Fruit fly (Drosophila melanogaster) whole organism, embryonic: Measurements from ENCODE around the gene CG15725.
A peak's percentile ranks its signal among the peaks of the same experiment; 100 is the strongest.

Experiments used
- CG12071 ChIP-seq: fragments of 200-800 bp; sonication (Bioruptor generic); optimal IDR thresholded peaks from 3 replicates; lab custom pipeline; 2018; ENCODE audit warnings: missing biosample characterization, mild to moderate bottlenecking, missing genetic modification characterization
- CG14050 ChIP-seq: fragments of 200-800 bp; sonication (Bioruptor generic); IDR thresholded peaks from 3 replicates; pipeline ENCODE4 v1.3.6; 2022; ENCODE audit warnings: missing biosample characterization, missing genetic modification characterization
- CG14860 ChIP-seq: fragments of 200-800 bp; sonication (Bioruptor generic); IDR thresholded peaks from 3 replicates; pipeline ENCODE4 v1.3.6; 2022; ENCODE audit warnings: missing biosample characterization, missing genetic modification characterization; ENCODE audit not compliant: partially characterized antibody
- CG17568 ChIP-seq: fragments of 200-800 bp; sonication (Bioruptor generic); optimal IDR thresholded peaks from 2 replicates; lab custom pipeline; 2018; ENCODE audit warnings: missing biosample characterization, mild to moderate bottlenecking, missing genetic modification characterization, moderate library complexity
- CG18619 ChIP-seq: fragments of 200-800 bp; sonication (Bioruptor generic); optimal IDR thresholded peaks from 3 replicates; lab custom pipeline; 2017; ENCODE audit warnings: missing biosample characterization, mild to moderate bottlenecking, missing genetic modification characterization
- CG31365 ChIP-seq: fragments of 200-800 bp; sonication (Bioruptor generic); optimal IDR thresholded peaks from 2 replicates; lab custom pipeline; 2018; ENCODE audit warnings: missing biosample characterization, mild to moderate bottlenecking, missing genetic modification characterization
- CG33213 ChIP-seq: fragments of 200-800 bp; sonication (Bioruptor generic); optimal IDR thresholded peaks from 3 replicates; lab custom pipeline; 2016; ENCODE audit warnings: missing biosample characterization, missing genetic modification characterization
- CG6765 ChIP-seq: fragments of 200-800 bp; sonication (Bioruptor generic); optimal IDR thresholded peaks from 3 replicates; lab custom pipeline; 2017; ENCODE audit warnings: missing biosample characterization, mild to moderate bottlenecking, missing genetic modification characterization
- D19A ChIP-seq: fragments of 200-800 bp; optimal IDR thresholded peaks from 3 replicates; lab custom pipeline; 2019; ENCODE audit warnings: missing biosample characterization, mild to moderate bottlenecking, missing genetic modification characterization, moderate library complexity
- Dfd ChIP-seq, 2 experiments: fragments of >200 bp; optimal IDR thresholded peaks; 2 replicates each; lab custom pipeline; 2017; ENCODE audit warnings: missing biosample characterization in 2 of 2, missing genetic modification characterization in 2 of 2
- E2f2 ChIP-seq: fragments of 200-800 bp; sonication (Bioruptor generic); IDR thresholded peaks from 2 replicates; pipeline ENCODE4 v1.3.6; 2022; ENCODE audit warnings: missing biosample characterization, missing genetic modification characterization
- Lpt ChIP-seq: fragments of >200 bp; optimal IDR thresholded peaks from 2 replicates; lab custom pipeline; 2018; ENCODE audit warnings: missing biosample characterization, missing genetic modification characterization
- Meics ChIP-seq: fragments of 200-800 bp; sonication (Bioruptor generic); optimal IDR thresholded peaks from 2 replicates; lab custom pipeline; 2017; ENCODE audit warnings: missing biosample characterization, mild to moderate bottlenecking, missing genetic modification characterization
- Mes4 ChIP-seq: fragments of 200-800 bp; sonication (Bioruptor generic); optimal IDR thresholded peaks from 2 replicates; lab custom pipeline; 2016; ENCODE audit warnings: missing biosample characterization, missing genetic modification characterization
- Oaz ChIP-seq: fragments of 200-800 bp; sonication (Bioruptor generic); IDR thresholded peaks from 2 replicates; pipeline ENCODE4 v1.3.6; 2022; ENCODE audit warnings: missing biosample characterization, missing genetic modification characterization
- Opbp ChIP-seq: fragments of 200-800 bp; sonication (Bioruptor generic); IDR thresholded peaks from 3 replicates; pipeline ENCODE4 v1.3.6; 2022; ENCODE audit warnings: missing biosample characterization, missing genetic modification characterization; ENCODE audit not compliant: partially characterized antibody
- Vsx1 ChIP-seq: fragments of 200-800 bp; sonication (Bioruptor generic); optimal IDR thresholded peaks from 2 replicates; lab custom pipeline; 2017; ENCODE audit warnings: missing biosample characterization, mild to moderate bottlenecking, missing genetic modification characterization, missing genetic modification reagents
- abd-A ChIP-seq: fragments of 200-800 bp; sonication (Bioruptor generic); optimal IDR thresholded peaks from 3 replicates; lab custom pipeline; 2019; ENCODE audit warnings: missing biosample characterization, mild to moderate bottlenecking, missing genetic modification characterization, moderate library complexity
- ase ChIP-seq: fragments of 200-800 bp; sonication (Bioruptor generic); IDR thresholded peaks from 3 replicates; pipeline ENCODE4 v1.3.6; 2022; ENCODE audit warnings: missing biosample characterization, missing genetic modification characterization
- br ChIP-seq: fragments of >200 bp; optimal IDR thresholded peaks from 2 replicates; lab custom pipeline; 2017
- cad ChIP-seq: fragments of >200 bp; optimal IDR thresholded peaks from 2 replicates; lab custom pipeline; 2017; ENCODE audit warnings: missing biosample characterization, missing genetic modification characterization
- chinmo ChIP-seq: fragments of 200-800 bp; sonication (Bioruptor generic); IDR thresholded peaks from 4 replicates; pipeline ENCODE4 v1.3.6; 2022; ENCODE audit warnings: missing biosample characterization, missing genetic modification characterization; ENCODE audit not compliant: partially characterized antibody
- chm ChIP-seq: fragments of 200-800 bp; sonication (Bioruptor generic); IDR thresholded peaks from 2 replicates; pipeline ENCODE4 v1.3.6; 2022; ENCODE audit warnings: missing biosample characterization, missing genetic modification characterization
- crc ChIP-seq: fragments of 200-800 bp; sonication (Bioruptor generic); optimal IDR thresholded peaks from 2 replicates; lab custom pipeline; 2016; ENCODE audit warnings: missing biosample characterization, missing genetic modification characterization
- crol ChIP-seq: fragments of 200-800 bp; sonication (Bioruptor generic); IDR thresholded peaks from 2 replicates; pipeline ENCODE4 v1.3.6; 2022; ENCODE audit warnings: missing biosample characterization, missing genetic modification characterization
- cwo ChIP-seq: fragments of 200-800 bp; sonication (Bioruptor generic); optimal IDR thresholded peaks from 3 replicates; lab custom pipeline; 2017; ENCODE audit warnings: missing biosample characterization, missing genetic modification characterization, mild to moderate bottlenecking, moderate library complexity, missing genetic modification reagents
- exex ChIP-seq: fragments of 200-800 bp; sonication (Bioruptor generic); optimal IDR thresholded peaks from 4 replicates; lab custom pipeline; 2018; ENCODE audit warnings: missing biosample characterization, mild to moderate bottlenecking, missing genetic modification characterization, moderate library complexity
- gcm ChIP-seq: fragments of 200-800 bp; sonication (Bioruptor generic); optimal IDR thresholded peaks from 2 replicates; lab custom pipeline; 2019; ENCODE audit warnings: missing biosample characterization, mild to moderate bottlenecking, missing genetic modification characterization, moderate library complexity
- gro ChIP-seq: fragments of 200-800 bp; sonication (Bioruptor generic); optimal IDR thresholded peaks from 2 replicates; lab custom pipeline; 2016; ENCODE audit warnings: missing biosample characterization, missing genetic modification characterization
- insv ChIP-seq, 2 experiments: fragments of 200-800 bp; sonication (Bioruptor generic); optimal IDR thresholded peaks; 3 replicates each; lab custom pipeline; 2016 to 2018; ENCODE audit warnings: missing biosample characterization in 2 of 2, missing genetic modification characterization in 2 of 2
- jumu ChIP-seq: fragments of 200-800 bp; sonication (Bioruptor generic); optimal IDR thresholded peaks from 3 replicates; lab custom pipeline; 2016; ENCODE audit warnings: missing biosample characterization, missing genetic modification characterization
- kni ChIP-seq: fragments of 200-800 bp; sonication (Bioruptor generic); optimal IDR thresholded peaks from 3 replicates; lab custom pipeline; 2017; ENCODE audit warnings: mild to moderate bottlenecking, missing biosample characterization, missing genetic modification reagents, missing genetic modification characterization
- knrl ChIP-seq: fragments of 200-800 bp; sonication (Bioruptor generic); IDR thresholded peaks from 3 replicates; pipeline ENCODE4 v1.3.6; 2022; ENCODE audit warnings: missing biosample characterization, missing genetic modification characterization; ENCODE audit not compliant: partially characterized antibody
- lbe ChIP-seq: fragments of 200-800 bp; sonication (Bioruptor generic); optimal IDR thresholded peaks from 2 replicates; lab custom pipeline; 2016; ENCODE audit warnings: missing biosample characterization, mild to moderate bottlenecking, missing genetic modification characterization
- lola ChIP-seq, 3 experiments: fragments of >200 bp in 2 of 3; fragments of 200-800 bp in 1 of 3; sonication (Bioruptor generic) in 1 of 3; optimal IDR thresholded peaks; 2 replicates each; lab custom pipeline; 2017 to 2019; ENCODE audit warnings: missing biosample characterization in 3 of 3, missing genetic modification characterization in 3 of 3, mild to moderate bottlenecking in 1 of 3, moderate library complexity in 1 of 3
- org-1 ChIP-seq: fragments of 200-800 bp; sonication (Bioruptor generic); optimal IDR thresholded peaks from 2 replicates; lab custom pipeline; 2017; ENCODE audit warnings: missing biosample characterization, missing genetic modification characterization
- p53 ChIP-seq: fragments of 200-800 bp; sonication (Bioruptor generic); optimal IDR thresholded peaks from 2 replicates; lab custom pipeline; 2016; ENCODE audit warnings: missing biosample characterization, missing genetic modification characterization
- pfk ChIP-seq: fragments of 200-800 bp; sonication (Bioruptor generic); optimal IDR thresholded peaks from 2 replicates; lab custom pipeline; 2018; ENCODE audit warnings: missing biosample characterization, mild to moderate bottlenecking, missing genetic modification characterization, moderate library complexity
- prd ChIP-seq, 3 experiments: fragments of >200 bp in 2 of 3; fragments of 200-800 bp in 1 of 3; sonication (Bioruptor generic) in 1 of 3; optimal IDR thresholded peaks in 2 of 3; IDR thresholded peaks in 1 of 3; 2 replicates in 2 of 3; 3 replicates in 1 of 3; pipeline versions ENCODE4 v1.3.6 to Lab custom; 2017 to 2022; ENCODE audit warnings: missing biosample characterization in 1 of 3, missing genetic modification characterization in 1 of 3
- pum ChIP-seq: fragments of 200-800 bp; sonication (Bioruptor generic); optimal IDR thresholded peaks from 2 replicates; lab custom pipeline; 2016; ENCODE audit warnings: missing biosample characterization, missing genetic modification characterization
- pzg ChIP-seq: fragments of 200-800 bp; sonication (Bioruptor generic); optimal IDR thresholded peaks from 3 replicates; lab custom pipeline; 2018; ENCODE audit warnings: missing biosample characterization, mild to moderate bottlenecking, missing genetic modification characterization, moderate library complexity
- row ChIP-seq: fragments of 200-800 bp; sonication (Bioruptor generic); IDR thresholded peaks from 3 replicates; pipeline ENCODE4 v1.3.6; 2022; ENCODE audit warnings: missing biosample characterization, missing genetic modification characterization
- run ChIP-seq: fragments of 200-800 bp; sonication (Bioruptor generic); optimal IDR thresholded peaks from 3 replicates; lab custom pipeline; 2018; ENCODE audit warnings: missing biosample characterization, mild to moderate bottlenecking, missing genetic modification characterization
- sob ChIP-seq: fragments of 200-800 bp; sonication (Bioruptor generic); IDR thresholded peaks from 2 replicates; pipeline ENCODE4 v1.3.6; 2022; ENCODE audit warnings: missing biosample characterization, missing genetic modification characterization
- tup ChIP-seq: fragments of 200-800 bp; sonication (Bioruptor generic); optimal IDR thresholded peaks from 2 replicates; lab custom pipeline; 2016; ENCODE audit warnings: missing biosample characterization, mild to moderate bottlenecking, missing genetic modification characterization, moderate library complexity
- vfl ChIP-seq: fragments of 200-800 bp; sonication (Bioruptor generic); optimal IDR thresholded peaks from 2 replicates; lab custom pipeline; 2016; ENCODE audit warnings: missing biosample characterization, missing genetic modification characterization
- yki ChIP-seq: fragments of >200 bp; optimal IDR thresholded peaks from 3 replicates; lab custom pipeline; 2018
- zf30C ChIP-seq: fragments of 200-800 bp; sonication (Bioruptor generic); optimal IDR thresholded peaks from 3 replicates; lab custom pipeline; 2018; ENCODE audit warnings: missing biosample characterization, mild to moderate bottlenecking, missing genetic modification characterization

CG15725 gene

DNA sequence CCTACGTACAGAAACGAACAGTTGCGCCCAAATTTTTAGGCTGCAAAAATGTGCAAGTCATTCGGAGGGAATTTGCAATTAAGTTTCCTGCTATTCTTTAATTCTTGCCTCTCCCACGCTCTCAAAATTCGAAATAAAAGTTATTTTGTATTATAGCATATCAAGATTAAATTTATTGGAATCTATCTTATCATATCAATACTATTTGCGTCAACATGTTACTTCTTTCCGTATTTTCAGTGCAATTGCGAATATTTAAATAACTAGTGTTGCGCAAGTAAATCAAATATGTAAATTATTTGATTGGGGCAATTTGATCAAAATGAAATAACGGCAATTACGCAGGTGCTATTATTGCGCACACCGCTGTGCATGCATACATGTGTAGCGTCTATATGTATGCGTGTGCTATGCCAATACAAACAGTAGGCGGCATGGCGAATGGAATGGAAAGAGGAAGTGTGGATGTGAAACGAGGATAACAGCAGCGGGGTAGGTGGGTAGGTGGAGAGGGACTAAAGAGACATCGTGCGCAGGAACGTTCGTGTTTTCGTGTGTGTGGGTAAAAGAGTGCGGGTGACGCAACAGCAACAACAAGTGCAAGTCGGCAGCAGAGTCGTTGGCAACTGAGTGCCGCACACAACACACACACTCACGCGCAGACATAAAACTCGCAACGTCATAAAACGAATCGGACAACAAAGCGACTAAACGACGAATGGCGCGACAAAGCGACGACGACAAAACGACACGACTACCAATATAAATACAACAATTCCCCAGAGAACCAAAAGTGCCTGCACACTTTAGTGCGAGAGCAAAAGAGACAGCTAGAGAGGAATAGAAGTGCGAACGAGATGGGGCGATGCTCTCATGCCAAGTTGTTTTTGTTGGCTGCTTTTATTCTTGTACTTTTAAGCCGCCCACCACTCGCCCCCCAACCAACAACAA, 30.1 kb downstream of the CG15725 start (continued):
- TF ChIP-seq CG31365 (tag; lab: Kevin White, UChicago) (peak; percentile 66), CG6765 (GFP tag; lab: Kevin White, UChicago) (peak; percentile 86), CG12071 (GFP tag; lab: Kevin White, UChicago) (peak; percentile 77), Mes4 (GFP tag; lab: Kevin White, UChicago) (peak; percentile 89), row (peak; percentile 88), CG18619 (peak; percentile 96), pzg (GFP tag; lab: Kevin White, UChicago) (no peak), abd-A (peak; percentile 97), CG33213 (GFP tag; lab: Kevin White, UChicago) (peak; percentile 92), lbe (GFP tag; lab: Kevin White, UChicago) (peak; percentile 63), CG17568 (peak; percentile 84), gcm (GFP tag; lab: Kevin White, UChicago) (peak; percentile 85), crc (GFP tag; lab: Kevin White, UChicago) (peak; percentile 89), lola (GFP tag; optimal IDR thresholded peaks at IDR 0.05; lab: Kevin White, UChicago) (peak in 1 of 3 experiments; percentile 96), D19A (tag; lab: Kevin White, UChicago) (peak; percentile 90), pfk (GFP tag; lab: Kevin White, UChicago) (peak; percentile 38), chinmo (GFP tag; lab: Robert Waterston, UW) (peak; percentile 97), vfl (GFP tag; lab: Kevin White, UChicago) (peak; percentile 79), CG14050 (GFP tag; lab: Robert Waterston, UW) (peak; percentile 71; the same call in 2 of the 3 replicates), cwo (GFP tag; lab: Kevin White, UChicago) (peak; percentile 84), tup (GFP tag; lab: Kevin White, UChicago) (peak; percentile 70), ase (GFP tag; lab: Robert Waterston, UW) (peak; percentile 67; the same call in 1 of the 3 replicates), crol (GFP tag; lab: Robert Waterston, UW) (peak; percentile 99), Meics (peak; percentile 97), org-1 (peak; percentile 97), br (lab: Kevin White, UChicago) (no peak), Lpt (no peak), yki (lab: Kevin White, UChicago) (peak; percentile 71), E2f2 (peak; percentile 47), gro (peak; percentile 84), zf30C (no peak), insv (GFP tag; optimal IDR thresholded peaks at IDR 0.05; lab: Kevin White, UChicago) (peak in 1 of 2 experiments; percentile 71), knrl (GFP tag; lab: Robert Waterston, UW) (no peak), sob (GFP tag; lab: Robert Waterston, UW) (peak; percentile 54), jumu (GFP tag; lab: Kevin White, UChicago) (peak; percentile 87), Vsx1 (GFP tag; lab: Kevin White, UChicago) (peak; percentile 90), CG14860 (no peak), Opbp (no peak), Oaz (GFP tag; lab: Robert Waterston, UW) (peak; percentile 73), prd (optimal IDR thresholded peaks at IDR 0.05; lab: Kevin White, UChicago) (no peak), prd (GFP tag; IDR thresholded peaks at IDR 0.05; lab: Robert Waterston, UW) (peak; percentile 90), run (tag; lab: Kevin White, UChicago) (peak; percentile 79), cad (peak; percentile 86), Dfd (GFP tag; optimal IDR thresholded peaks at IDR 0.05; lab: Kevin White, UChicago) (no peak), chm (GFP tag; lab: Robert Waterston, UW) (no peak; the same call in none of the 2 replicates), kni (peak; percentile 81), exex (tag; lab: Kevin White, UChicago) (peak; percentile 69), p53 (GFP tag; lab: Kevin White, UChicago) (peak; percentile 97), pum (GFP tag; lab: Kevin White, UChicago) (peak; percentile 91)
